Worm (Caenorhabditis elegans) whole organism, late embryonic: ENCODE results near the gene lin-9.

Experiments
- C08G9.2 ChIP-seq: sonication (generic microtip); optimal IDR thresholded peaks from 2 replicates; lab custom pipeline; 2016; ENCODE audit warnings: mild to moderate bottlenecking, missing genetic modification characterization, moderate library complexity, missing compliant biosample characterization
- C38D4.7 ChIP-seq: fragments of 200-800 bp; sonication (Bioruptor generic); optimal IDR thresholded peaks from 2 replicates; lab custom pipeline; 2018; ENCODE audit warnings: mild to moderate bottlenecking, missing genetic modification characterization, moderate library complexity, missing compliant biosample characterization
- K02D7.2 ChIP-seq: sonication (generic microtip); optimal IDR thresholded peaks from 2 replicates; lab custom pipeline; 2017; ENCODE audit warnings: mild to moderate bottlenecking, missing genetic modification characterization, missing compliant biosample characterization
- Y22D7AL.16 ChIP-seq: sonication (generic microtip); optimal IDR thresholded peaks from 2 replicates; lab custom pipeline; 2016; ENCODE audit warnings: missing genetic modification characterization, missing compliant biosample characterization
- ceh-18 ChIP-seq: sonication (generic microtip); optimal IDR thresholded peaks from 2 replicates; lab custom pipeline; 2016; ENCODE audit warnings: missing genetic modification characterization, missing compliant biosample characterization
- ceh-19 ChIP-seq: fragments of 200-800 bp; sonication (Bioruptor generic); optimal IDR thresholded peaks from 2 replicates; lab custom pipeline; 2018; ENCODE audit warnings: mild to moderate bottlenecking, missing genetic modification characterization, missing compliant biosample characterization
- ceh-30 ChIP-seq: fragments of 150-350 bp; optimal IDR thresholded peaks from 2 replicates; lab custom pipeline; 2014; ENCODE audit warnings: missing biosample characterization, missing genetic modification characterization
- ceh-34 ChIP-seq: sonication (generic microtip); optimal IDR thresholded peaks from 2 replicates; lab custom pipeline; 2016; ENCODE audit warnings: mild to moderate bottlenecking, missing genetic modification characterization, missing compliant biosample characterization
- ceh-45 ChIP-seq: fragments of 200-800 bp; sonication (Bioruptor generic); IDR thresholded peaks from 2 replicates; pipeline ENCODE4 v1.3.6; 2022; ENCODE audit warnings: missing genetic modification reagents, missing genetic modification characterization, missing compliant biosample characterization
- ceh-48 ChIP-seq: sonication (generic microtip); optimal IDR thresholded peaks from 2 replicates; lab custom pipeline; 2016; ENCODE audit warnings: missing genetic modification characterization, inconsistent platforms, missing compliant biosample characterization
- ceh-6 ChIP-seq: fragments of 200-800 bp; sonication (Bioruptor generic); optimal IDR thresholded peaks from 2 replicates; lab custom pipeline; 2018; ENCODE audit warnings: mild to moderate bottlenecking, missing genetic modification characterization, missing compliant biosample characterization
- che-1 ChIP-seq: sonication (generic microtip); optimal IDR thresholded peaks from 2 replicates; lab custom pipeline; 2016; ENCODE audit warnings: mild to moderate bottlenecking, missing genetic modification characterization, missing compliant biosample characterization
- dve-1 ChIP-seq: sonication (generic microtip); optimal IDR thresholded peaks from 2 replicates; lab custom pipeline; 2017; ENCODE audit warnings: antibody characterized with exemption, mild to moderate bottlenecking, missing genetic modification characterization, missing compliant biosample characterization
- eyg-1 ChIP-seq: sonication (generic microtip); optimal IDR thresholded peaks from 2 replicates; lab custom pipeline; 2016; ENCODE audit warnings: missing genotype, missing genetic modification characterization, missing compliant biosample characterization
- fax-1 ChIP-seq: sonication (generic microtip); optimal IDR thresholded peaks from 2 replicates; lab custom pipeline; 2016; ENCODE audit warnings: missing genotype, missing genetic modification characterization, missing compliant biosample characterization
- hlh-15 ChIP-seq: sonication (generic microtip); optimal IDR thresholded peaks from 2 replicates; lab custom pipeline; 2016; ENCODE audit warnings: missing genetic modification characterization, missing compliant biosample characterization
- hlh-30 ChIP-seq: sonication (generic microtip); optimal IDR thresholded peaks from 2 replicates; lab custom pipeline; 2017; ENCODE audit warnings: antibody characterized with exemption, missing genetic modification characterization, missing compliant biosample characterization; ENCODE audit not compliant: insufficient read depth
- hlh-6 ChIP-seq: sonication (generic microtip); optimal IDR thresholded peaks from 2 replicates; lab custom pipeline; 2016; ENCODE audit warnings: missing genotype, missing genetic modification characterization, missing compliant biosample characterization
- hlh-8 ChIP-seq: sonication (generic microtip); optimal IDR thresholded peaks from 2 replicates; lab custom pipeline; 2016; ENCODE audit warnings: missing genotype, missing genetic modification characterization, missing compliant biosample characterization
- lin-11 ChIP-seq: fragments of 200-800 bp; sonication (Bioruptor generic); optimal IDR thresholded peaks from 2 replicates; lab custom pipeline; 2018; ENCODE audit warnings: mild to moderate bottlenecking, missing genetic modification characterization, missing compliant biosample characterization
- pag-3 ChIP-seq: sonication (generic microtip); optimal IDR thresholded peaks from 2 replicates; lab custom pipeline; 2016; ENCODE audit warnings: missing compliant biosample characterization, missing genetic modification characterization, borderline replicate concordance
- pat-9 ChIP-seq: fragments of 200-800 bp; sonication (Bioruptor generic); optimal IDR thresholded peaks from 2 replicates; lab custom pipeline; 2018; ENCODE audit warnings: mild to moderate bottlenecking, missing genetic modification characterization, moderate library complexity, missing compliant biosample characterization
- pha-2 ChIP-seq: sonication (generic microtip); optimal IDR thresholded peaks from 2 replicates; lab custom pipeline; 2017; ENCODE audit warnings: mild to moderate bottlenecking, missing genetic modification characterization, missing compliant biosample characterization
- pqm-1 ChIP-seq: sonication (generic microtip); optimal IDR thresholded peaks from 2 replicates; lab custom pipeline; 2016; ENCODE audit warnings: missing genetic modification characterization, missing compliant biosample characterization
- pros-1 ChIP-seq: fragments of 150-350 bp; optimal IDR thresholded peaks from 2 replicates; lab custom pipeline; 2014; ENCODE audit warnings: missing biosample characterization, missing genetic modification reagents, missing genetic modification characterization
- sdc-2 ChIP-seq: sonication (generic microtip); optimal IDR thresholded peaks from 2 replicates; lab custom pipeline; 2016; ENCODE audit warnings: missing genotype, missing genetic modification characterization, missing compliant biosample characterization
- sox-2 ChIP-seq: fragments of 200-800 bp; sonication (Bioruptor generic); IDR thresholded peaks from 2 replicates; pipeline ENCODE4 v1.3.6; 2022; ENCODE audit warnings: missing genetic modification reagents, missing genetic modification characterization, missing compliant biosample characterization
- sox-4 ChIP-seq: sonication (generic microtip); optimal IDR thresholded peaks from 2 replicates; lab custom pipeline; 2017; ENCODE audit warnings: mild to moderate bottlenecking, missing genetic modification characterization, inconsistent platforms, missing compliant biosample characterization
- syd-9 ChIP-seq: sonication (generic microtip); optimal IDR thresholded peaks from 2 replicates; lab custom pipeline; 2016; ENCODE audit warnings: mild to moderate bottlenecking, missing genetic modification characterization, moderate library complexity, missing compliant biosample characterization
- tbx-2 ChIP-seq: sonication (generic microtip); optimal IDR thresholded peaks from 2 replicates; lab custom pipeline; 2016; ENCODE audit warnings: missing genetic modification characterization, missing compliant biosample characterization
- unc-42 ChIP-seq: sonication (generic microtip); optimal IDR thresholded peaks from 2 replicates; lab custom pipeline; 2016; ENCODE audit warnings: missing genotype, missing genetic modification characterization, missing compliant biosample characterization
- zip-5 ChIP-seq: sonication (generic microtip); optimal IDR thresholded peaks from 2 replicates; lab custom pipeline; 2016; ENCODE audit warnings: missing genetic modification characterization, missing compliant biosample characterization
- ztf-16 ChIP-seq: sonication (generic microtip); optimal IDR thresholded peaks from 2 replicates; lab custom pipeline; 2017; ENCODE audit warnings: missing genetic modification characterization, missing compliant biosample characterization

Gene lin-9

DNA sequence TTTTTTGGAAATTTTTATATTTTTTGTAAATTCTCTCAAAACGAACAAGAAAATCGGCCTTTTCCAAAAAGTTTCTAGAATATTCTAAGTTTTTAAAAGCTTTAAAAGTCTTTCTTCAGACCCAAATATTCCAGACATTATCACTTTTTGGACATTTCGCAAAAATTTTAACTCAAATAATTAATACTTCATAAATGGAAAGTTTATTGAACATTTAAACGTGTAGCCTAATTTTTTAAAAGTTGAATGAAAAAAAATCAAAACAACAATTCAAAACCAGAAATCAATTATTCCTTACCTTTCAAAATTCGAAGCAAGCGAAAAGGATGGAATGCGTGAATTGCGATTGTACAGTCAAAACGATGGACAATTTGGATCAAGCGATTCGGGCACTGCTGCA, 15.9 kb upstream of the lin-9 start, which contains the start of gene ZK637.15:
ZK637.15 (plus strand) TSS at position 301 of the 400 bp plus-strand sequence.
- TF ChIP-seq ceh-19 (GFP tag; lab: Kevin White, UChicago) (no peak), hlh-30 (tag; lab: Kevin White, UChicago) (no peak), unc-42 (tag; lab: Kevin White, UChicago) (no peak), hlh-8 (tag; lab: Kevin White, UChicago) (no peak), ztf-16 (tag; lab: Kevin White, UChicago) (no peak), eyg-1 (tag; lab: Kevin White, UChicago) (no peak), pqm-1 (tag; lab: Kevin White, UChicago) (no peak), sdc-2 (tag; lab: Kevin White, UChicago) (no peak), hlh-15 (tag; lab: Kevin White, UChicago) (no peak), lin-11 (tag; lab: Kevin White, UChicago) (no peak), C08G9.2 (tag; lab: Kevin White, UChicago) (no peak)

DNA sequence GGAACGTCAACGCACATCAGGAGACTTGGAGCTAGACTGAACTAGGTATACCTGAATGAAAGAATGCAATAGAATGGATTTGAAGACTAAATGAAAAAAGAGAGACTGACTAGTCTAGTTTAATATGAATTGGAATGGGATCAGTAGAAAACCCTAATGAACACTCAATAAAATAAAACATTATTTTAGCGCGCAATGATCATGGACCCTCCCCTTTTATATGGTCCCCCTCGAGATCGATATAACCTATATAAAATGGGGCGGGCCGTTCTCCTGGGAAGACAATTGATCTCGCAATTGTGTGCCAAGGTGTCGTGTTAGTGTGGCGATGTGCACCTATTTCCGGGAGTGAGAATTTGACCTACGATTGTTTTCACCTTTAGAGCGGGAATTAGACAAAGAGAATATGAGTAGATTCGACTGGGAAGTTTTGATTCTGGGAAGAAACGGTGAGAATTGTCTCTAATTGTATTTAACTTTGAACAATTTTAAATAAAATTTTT, 14.0 kb upstream of the lin-9 start, which contains the start of gene cdc-25.3:
cdc-25.3 (minus strand) TSS at position 51 of the 503 bp plus-strand sequence.
- TF ChIP-seq zip-5 (tag; lab: Kevin White, UChicago) (no peak), che-1 (tag; lab: Kevin White, UChicago) (no peak), dve-1 (tag; lab: Kevin White, UChicago) (no peak), sox-4 (no peak), ceh-34 (tag; lab: Kevin White, UChicago) (no peak)
- TF ChIP-seq, all 69 proteins: peak for 0

DNA sequence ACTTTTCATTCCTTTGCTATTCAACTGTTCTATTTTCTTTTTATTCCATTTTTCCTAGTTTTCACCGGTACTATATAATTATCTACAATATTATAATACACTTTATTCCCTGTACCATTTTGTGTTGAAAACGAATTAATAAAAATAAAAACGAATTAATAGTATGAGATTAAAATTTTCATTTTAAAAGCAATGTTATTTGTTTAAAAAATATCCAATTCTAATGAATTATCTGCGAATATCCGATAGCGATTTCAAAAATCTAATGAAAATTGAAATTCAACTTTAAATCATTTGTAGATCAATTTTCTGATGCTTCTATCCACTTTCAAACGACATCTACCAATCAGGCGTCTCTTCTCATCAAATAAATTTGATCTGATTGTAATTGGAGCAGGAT, 9.5 kb upstream of the lin-9 start, which contains the start of gene trxr-2:
trxr-2 (plus strand) TSS at position 301 of the 400 bp plus-strand sequence.
- TF ChIP-seq syd-9 (tag; lab: Kevin White, UChicago) (no peak), ceh-45 (GFP tag; lab: Robert Waterston, UW) (no peak), pha-2 (no peak), sox-2 (GFP tag; lab: Robert Waterston, UW) (no peak), che-1 (tag; lab: Kevin White, UChicago) (no peak), ceh-6 (no peak), C38D4.7 (GFP tag; lab: Kevin White, UChicago) (no peak), hlh-30 (tag; lab: Kevin White, UChicago) (no peak), hlh-6 (no peak), pag-3 (tag; lab: Kevin White, UChicago) (no peak), pat-9 (tag; lab: Kevin White, UChicago) (no peak), pros-1 (tag; lab: Kevin White, UChicago) (no peak), fax-1 (no peak)

DNA sequence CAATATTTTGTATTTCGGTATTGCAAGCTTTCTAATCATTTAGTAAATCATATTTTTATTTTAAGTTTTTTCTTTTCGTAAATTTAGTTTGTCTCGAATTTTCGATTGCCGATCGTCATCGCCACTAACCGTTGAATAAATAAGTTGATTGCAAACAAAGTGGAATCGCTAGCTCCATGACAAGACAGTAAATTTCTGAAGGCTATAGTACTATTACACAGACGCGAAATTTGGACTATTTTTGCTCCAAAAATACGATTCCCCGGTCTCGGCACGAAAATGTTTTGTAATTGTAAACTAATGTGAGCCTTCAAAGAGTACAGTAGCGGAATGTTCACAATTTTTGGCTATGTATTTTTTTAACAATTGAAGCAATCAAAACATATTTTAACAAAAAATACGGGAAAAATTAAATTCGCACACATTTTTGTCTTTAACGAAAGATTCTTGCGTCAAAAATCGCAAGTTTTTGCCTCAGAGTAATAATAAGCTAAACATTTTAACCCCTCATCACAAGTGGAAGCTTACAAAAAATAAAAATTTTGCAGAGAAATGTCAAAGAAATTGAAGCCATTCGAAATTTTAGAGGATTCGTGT, 7.8 kb upstream of the lin-9 start, which contains the start of gene tpk-1:
tpk-1 (plus strand) TSS at position 547 of the 597 bp plus-strand sequence.
- TF ChIP-seq ceh-48 (tag; lab: Kevin White, UChicago) (no peak), tbx-2 (tag; lab: Kevin White, UChicago) (no peak), K02D7.2 (tag; lab: Kevin White, UChicago) (no peak), ceh-30 (no peak), pag-3 (tag; lab: Kevin White, UChicago) (no peak), hlh-15 (tag; lab: Kevin White, UChicago) (no peak), ceh-6 (no peak), sdc-2 (tag; lab: Kevin White, UChicago) (no peak), ceh-18 (tag; lab: Kevin White, UChicago) (no peak), pat-9 (tag; lab: Kevin White, UChicago) (no peak), Y22D7AL.16 (tag; lab: Kevin White, UChicago) (no peak)
- TF ChIP-seq, all 69 proteins: peak for 0
